Worm (Caenorhabditis elegans): ENCODE measurements around the gene R04F11.2.

DNA sequence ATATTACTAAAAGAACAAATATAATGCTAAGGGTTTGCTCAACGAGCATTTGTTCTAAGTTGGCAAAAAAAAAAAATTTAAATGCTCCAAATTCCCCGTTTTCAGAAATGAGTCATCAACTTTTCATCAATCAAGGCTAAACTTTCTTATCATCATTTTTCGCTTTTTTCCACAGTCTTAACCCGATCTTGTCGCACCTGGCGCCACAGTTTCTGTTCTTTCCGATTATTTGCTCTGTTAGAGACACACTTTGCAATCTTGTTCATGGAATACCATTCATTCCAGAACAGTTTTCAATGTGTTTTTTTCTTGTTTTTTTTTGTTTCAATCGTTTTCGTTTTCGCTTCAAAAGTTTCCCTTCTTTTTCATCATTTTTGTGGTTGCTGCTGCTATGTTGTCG lies 20.0 kb upstream of the R04F11.2 start:
- no peak for TF ChIP-seq ets-7 (tag; optimal IDR thresholded peaks at IDR 0.05)
- no peak for TF ChIP-seq ama-1 (optimal IDR thresholded peaks at IDR 0.05)
- no peak for TF ChIP-seq tra-4 (tag; optimal IDR thresholded peaks at IDR 0.05)
- no peak for TF ChIP-seq flt-1 (GFP tag; IDR thresholded peaks at IDR 0.05)
- no peak for TF ChIP-seq tbx-11 (GFP tag; IDR thresholded peaks at IDR 0.05)
- no peak for TF ChIP-seq pes-1 (GFP tag; IDR thresholded peaks at IDR 0.05)
- TF ChIP-seq ceh-36 (tag; optimal IDR thresholded peaks at IDR 0.05): no peak
- TF ChIP-seq hmbx-1 (tag; optimal IDR thresholded peaks at IDR 0.05): no peak
- TF ChIP-seq ceh-13 (GFP tag; optimal IDR thresholded peaks at IDR 0.05): no peak
- no peak for TF ChIP-seq F13C5.2 (tag; optimal IDR thresholded peaks at IDR 0.05)
- TF ChIP-seq sea-1 (GFP tag; conservative IDR thresholded peaks at IDR 0.05): no peak

All from whole organism, early embryonic.